Worm (Caenorhabditis elegans) whole organism, late embryonic: ENCODE measurements around the gene F11G11.5.
A peak's percentile ranks its signal among the peaks of the same experiment; 100 is the strongest.

ENCODE experiments used
- C08G9.2 ChIP-seq: sonication (generic microtip); optimal IDR thresholded peaks from 2 replicates; lab custom pipeline; 2016; ENCODE audit warnings: mild to moderate bottlenecking, missing genetic modification characterization, moderate library complexity, missing compliant biosample characterization
- C38D4.7 ChIP-seq: fragments of 200-800 bp; sonication (Bioruptor generic); optimal IDR thresholded peaks from 2 replicates; lab custom pipeline; 2018; ENCODE audit warnings: mild to moderate bottlenecking, missing genetic modification characterization, moderate library complexity, missing compliant biosample characterization
- K02D7.2 ChIP-seq: sonication (generic microtip); optimal IDR thresholded peaks from 2 replicates; lab custom pipeline; 2017; ENCODE audit warnings: mild to moderate bottlenecking, missing genetic modification characterization, missing compliant biosample characterization
- K09A11.1 ChIP-seq: sonication (generic microtip); optimal IDR thresholded peaks from 2 replicates; lab custom pipeline; 2017; ENCODE audit warnings: antibody characterized with exemption, mild to moderate bottlenecking, missing genetic modification characterization, missing compliant biosample characterization; ENCODE audit not compliant: insufficient read depth
- T23F11.4 ChIP-seq: fragments of 200-800 bp; sonication (Bioruptor generic); optimal IDR thresholded peaks from 2 replicates; lab custom pipeline; 2018; ENCODE audit warnings: mild to moderate bottlenecking, missing genetic modification characterization, missing compliant biosample characterization
- Y22D7AL.16 ChIP-seq: sonication (generic microtip); optimal IDR thresholded peaks from 2 replicates; lab custom pipeline; 2016; ENCODE audit warnings: missing genetic modification characterization, missing compliant biosample characterization
- ama-1 ChIP-seq: fragments of 150-350 bp; optimal IDR thresholded peaks from 2 replicates; lab custom pipeline; 2014
- ceh-18 ChIP-seq: sonication (generic microtip); optimal IDR thresholded peaks from 2 replicates; lab custom pipeline; 2016; ENCODE audit warnings: missing genetic modification characterization, missing compliant biosample characterization
- ceh-22 ChIP-seq: sonication (generic microtip); optimal IDR thresholded peaks from 2 replicates; lab custom pipeline; 2017; ENCODE audit warnings: missing biosample characterization, missing genetic modification characterization
- ceh-30 ChIP-seq: fragments of 150-350 bp; optimal IDR thresholded peaks from 2 replicates; lab custom pipeline; 2014; ENCODE audit warnings: missing biosample characterization, missing genetic modification characterization
- ceh-31 ChIP-seq: sonication (generic microtip); optimal IDR thresholded peaks from 2 replicates; lab custom pipeline; 2016; ENCODE audit warnings: missing genetic modification characterization, missing compliant biosample characterization
- ceh-48 ChIP-seq: sonication (generic microtip); optimal IDR thresholded peaks from 2 replicates; lab custom pipeline; 2016; ENCODE audit warnings: missing genetic modification characterization, inconsistent platforms, missing compliant biosample characterization
- ceh-6 ChIP-seq: fragments of 200-800 bp; sonication (Bioruptor generic); optimal IDR thresholded peaks from 2 replicates; lab custom pipeline; 2018; ENCODE audit warnings: mild to moderate bottlenecking, missing genetic modification characterization, missing compliant biosample characterization
- dve-1 ChIP-seq: sonication (generic microtip); optimal IDR thresholded peaks from 2 replicates; lab custom pipeline; 2017; ENCODE audit warnings: antibody characterized with exemption, mild to moderate bottlenecking, missing genetic modification characterization, missing compliant biosample characterization
- elt-4 ChIP-seq: sonication (generic microtip); optimal IDR thresholded peaks from 2 replicates; lab custom pipeline; 2016; ENCODE audit warnings: missing genetic modification characterization, missing compliant biosample characterization
- eyg-1 ChIP-seq: sonication (generic microtip); optimal IDR thresholded peaks from 2 replicates; lab custom pipeline; 2016; ENCODE audit warnings: missing genotype, missing genetic modification characterization, missing compliant biosample characterization
- hlh-15 ChIP-seq: sonication (generic microtip); optimal IDR thresholded peaks from 2 replicates; lab custom pipeline; 2016; ENCODE audit warnings: missing genetic modification characterization, missing compliant biosample characterization
- hlh-6 ChIP-seq: sonication (generic microtip); optimal IDR thresholded peaks from 2 replicates; lab custom pipeline; 2016; ENCODE audit warnings: missing genotype, missing genetic modification characterization, missing compliant biosample characterization
- hlh-8 ChIP-seq: sonication (generic microtip); optimal IDR thresholded peaks from 2 replicates; lab custom pipeline; 2016; ENCODE audit warnings: missing genotype, missing genetic modification characterization, missing compliant biosample characterization
- lin-11 ChIP-seq: fragments of 200-800 bp; sonication (Bioruptor generic); optimal IDR thresholded peaks from 2 replicates; lab custom pipeline; 2018; ENCODE audit warnings: mild to moderate bottlenecking, missing genetic modification characterization, missing compliant biosample characterization
- mec-3 ChIP-seq: sonication (generic microtip); optimal IDR thresholded peaks from 2 replicates; lab custom pipeline; 2016; ENCODE audit warnings: borderline replicate concordance, missing genetic modification characterization, missing compliant biosample characterization
- nhr-232 ChIP-seq: sonication (generic microtip); optimal IDR thresholded peaks from 2 replicates; lab custom pipeline; 2016; ENCODE audit warnings: missing genetic modification characterization, missing compliant biosample characterization
- npax-4 ChIP-seq: sonication (generic microtip); optimal IDR thresholded peaks from 2 replicates; lab custom pipeline; 2016; ENCODE audit warnings: missing genetic modification characterization, missing compliant biosample characterization
- pag-3 ChIP-seq: sonication (generic microtip); optimal IDR thresholded peaks from 2 replicates; lab custom pipeline; 2016; ENCODE audit warnings: missing compliant biosample characterization, missing genetic modification characterization, borderline replicate concordance
- pax-1 ChIP-seq: fragments of 150-350 bp; optimal IDR thresholded peaks from 2 replicates; lab custom pipeline; 2014; ENCODE audit warnings: missing biosample characterization, missing genetic modification characterization
- pha-2 ChIP-seq: sonication (generic microtip); optimal IDR thresholded peaks from 2 replicates; lab custom pipeline; 2017; ENCODE audit warnings: mild to moderate bottlenecking, missing genetic modification characterization, missing compliant biosample characterization
- pros-1 ChIP-seq: fragments of 150-350 bp; optimal IDR thresholded peaks from 2 replicates; lab custom pipeline; 2014; ENCODE audit warnings: missing biosample characterization, missing genetic modification reagents, missing genetic modification characterization
- tbx-2 ChIP-seq: sonication (generic microtip); optimal IDR thresholded peaks from 2 replicates; lab custom pipeline; 2016; ENCODE audit warnings: missing genetic modification characterization, missing compliant biosample characterization
- tbx-7 ChIP-seq: sonication (generic microtip); optimal IDR thresholded peaks from 2 replicates; lab custom pipeline; 2016; ENCODE audit warnings: missing genotype, missing genetic modification characterization, missing compliant biosample characterization
- ttx-3 ChIP-seq: sonication (generic microtip); optimal IDR thresholded peaks from 2 replicates; lab custom pipeline; 2016; ENCODE audit warnings: missing genetic modification reagents, missing genetic modification characterization, missing compliant biosample characterization
- unc-3 ChIP-seq, 2 experiments: fragments of 200-800 bp in 1 of 2; sonication (Bioruptor generic) in 1 of 2; sonication (generic microtip) in 1 of 2; conservative IDR thresholded peaks in 1 of 2; optimal IDR thresholded peaks in 1 of 2; 2 replicates each; pipeline versions ENCODE4 v1.3.6 to Lab custom; 2016 to 2022; ENCODE audit warnings: missing compliant biosample characterization in 2 of 2, missing genetic modification characterization in 2 of 2, missing genetic modification reagents in 1 of 2
- unc-55 ChIP-seq: sonication (generic microtip); optimal IDR thresholded peaks from 2 replicates; lab custom pipeline; 2017; ENCODE audit warnings: missing biosample characterization, missing genetic modification reagents, missing genetic modification characterization
- unc-86 ChIP-seq: sonication (generic microtip); optimal IDR thresholded peaks from 2 replicates; lab custom pipeline; 2016; ENCODE audit warnings: missing genetic modification characterization, missing compliant biosample characterization
- ztf-16 ChIP-seq: sonication (generic microtip); optimal IDR thresholded peaks from 2 replicates; lab custom pipeline; 2017; ENCODE audit warnings: missing genetic modification characterization, missing compliant biosample characterization

The F11G11.5 gene

DNA sequence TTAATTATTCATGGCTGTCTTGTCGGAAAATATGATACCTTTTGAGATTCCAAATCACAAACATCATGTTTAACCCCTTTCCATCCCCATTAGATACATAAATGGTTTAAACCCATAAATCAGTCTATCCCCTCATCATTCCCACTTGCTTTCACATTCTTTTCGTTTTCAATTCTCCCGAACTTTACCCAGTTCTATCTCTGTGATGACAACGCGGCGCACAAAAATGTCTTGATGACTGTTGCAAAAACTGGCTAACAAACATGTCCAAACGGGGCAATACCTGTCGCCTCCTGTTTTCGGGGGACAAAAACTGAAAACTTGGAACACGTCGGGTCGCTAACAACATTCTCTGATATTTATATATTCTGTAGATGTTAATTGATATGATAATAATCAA, 8.3 kb downstream of the F11G11.5 start:
- TF ChIP-seq tbx-2 (tag; lab: Kevin White, UChicago) (no peak), ama-1 (lab: Kevin White, UChicago) (no peak), lin-11 (no peak), unc-55 (no peak), ceh-22 (tag; lab: Kevin White, UChicago) (no peak), ttx-3 (no peak), dve-1 (tag; lab: Kevin White, UChicago) (no peak), K02D7.2 (no peak), elt-4 (tag; lab: Kevin White, UChicago) (no peak), hlh-15 (tag; lab: Kevin White, UChicago) (no peak)

DNA sequence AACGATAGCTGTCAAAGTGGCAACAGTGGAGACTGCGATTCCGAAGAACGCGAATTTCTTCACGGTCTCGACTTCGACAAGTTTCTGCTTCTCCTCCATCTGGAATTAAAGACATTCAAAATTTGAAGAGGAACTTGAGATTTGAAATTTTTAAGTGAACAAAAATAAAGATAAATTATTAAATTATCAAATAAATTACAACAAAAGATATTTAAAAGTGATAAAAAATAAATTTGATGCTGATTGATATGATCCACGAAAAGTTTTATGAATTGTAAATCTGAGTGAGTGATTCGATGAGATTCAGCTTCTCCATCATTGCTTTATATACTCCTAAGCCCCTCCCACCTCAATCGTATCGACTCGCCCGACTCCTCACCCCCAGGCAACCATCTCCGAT, 9.8 kb downstream of the F11G11.5 start, which contains the start of gene col-17:
Gene col-17 (minus strand): TSS at position 101 of the 400 bp plus-strand sequence.
- TF ChIP-seq C08G9.2 (tag; lab: Kevin White, UChicago) (no peak), npax-4 (tag; lab: Kevin White, UChicago) (no peak), hlh-8 (no peak), ceh-48 (tag; lab: Kevin White, UChicago) (no peak), nhr-232 (no peak), ceh-6 (GFP tag; lab: Kevin White, UChicago) (no peak), pros-1 (tag; lab: Kevin White, UChicago) (no peak), Y22D7AL.16 (tag; lab: Kevin White, UChicago) (no peak), mec-3 (tag; lab: Kevin White, UChicago) (no peak), tbx-7 (tag; lab: Kevin White, UChicago) (no peak), ceh-30 (tag; lab: Kevin White, UChicago) (no peak), K02D7.2 (no peak), ceh-31 (no peak)

DNA sequence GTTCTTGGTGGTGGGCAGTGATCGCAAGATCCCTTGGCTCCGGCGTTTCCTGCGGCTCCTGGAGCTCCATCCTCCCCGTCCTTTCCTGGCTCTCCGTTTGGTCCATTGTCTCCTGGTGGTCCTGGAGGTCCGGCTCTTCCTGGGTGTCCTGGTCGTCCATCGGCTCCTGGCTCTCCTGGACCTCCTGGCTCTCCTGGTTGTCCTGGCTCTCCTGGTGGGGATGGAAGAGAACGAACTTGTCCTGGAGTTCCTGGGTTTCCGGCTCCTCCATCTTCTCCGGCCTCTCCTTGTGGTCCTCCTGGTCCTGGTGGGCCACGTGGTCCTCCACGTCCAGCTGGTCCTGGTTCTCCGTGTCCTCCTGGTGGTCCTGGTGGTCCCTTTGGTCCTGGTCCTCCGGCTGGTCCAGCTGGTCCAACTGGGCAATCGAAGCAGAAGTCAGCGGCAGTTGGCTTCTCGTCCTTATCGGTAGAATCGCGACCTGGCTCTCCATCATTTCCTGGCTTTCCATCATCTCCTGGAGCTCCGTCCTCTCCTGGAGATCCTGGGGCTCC, 12.1 kb downstream of the F11G11.5 start:
- TF ChIP-seq hlh-6 (tag; lab: Kevin White, UChicago) (peak; percentile 9), npax-4 (tag; lab: Kevin White, UChicago) (no peak), hlh-8 (no peak), elt-4 (tag; lab: Kevin White, UChicago) (peak; percentile 86), ceh-31 (peak; percentile 18)

DNA sequence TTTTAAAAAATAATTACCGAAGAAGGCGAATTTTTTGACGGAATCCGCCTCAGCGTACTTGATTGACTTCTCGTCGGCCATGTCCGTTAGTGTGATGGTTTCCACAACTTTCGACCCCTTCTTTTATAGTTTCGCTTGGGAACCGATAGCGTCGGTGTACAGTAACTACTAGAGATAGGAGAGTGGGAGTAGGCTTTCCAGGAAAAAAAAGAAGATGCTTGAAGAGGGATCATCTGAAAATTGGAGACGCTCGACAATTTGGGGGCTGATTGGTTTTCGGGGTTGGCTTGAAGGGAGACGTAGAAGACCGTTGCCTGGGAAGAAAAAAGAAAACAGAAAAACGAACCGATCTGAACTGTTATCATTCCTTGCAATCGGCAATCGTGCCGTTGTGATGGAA, 13.0 kb downstream of the F11G11.5 start, which contains the start of gene col-20:
Gene col-20 (minus strand): TSS at position 101 of the 400 bp plus-strand sequence.
- no peak for TF ChIP-seq pag-3 (tag; lab: Kevin White, UChicago)
- TF ChIP-seq unc-3 (GFP tag; conservative IDR thresholded peaks at IDR 0.05; lab: Robert Waterston, UW): no peak
- no peak for TF ChIP-seq unc-3 (tag; optimal IDR thresholded peaks at IDR 0.05; lab: Kevin White, UChicago)
- no peak for TF ChIP-seq pax-1
- TF ChIP-seq ttx-3: no peak
- TF ChIP-seq ceh-18: no peak
- no peak for TF ChIP-seq unc-86 (tag; lab: Kevin White, UChicago)

DNA sequence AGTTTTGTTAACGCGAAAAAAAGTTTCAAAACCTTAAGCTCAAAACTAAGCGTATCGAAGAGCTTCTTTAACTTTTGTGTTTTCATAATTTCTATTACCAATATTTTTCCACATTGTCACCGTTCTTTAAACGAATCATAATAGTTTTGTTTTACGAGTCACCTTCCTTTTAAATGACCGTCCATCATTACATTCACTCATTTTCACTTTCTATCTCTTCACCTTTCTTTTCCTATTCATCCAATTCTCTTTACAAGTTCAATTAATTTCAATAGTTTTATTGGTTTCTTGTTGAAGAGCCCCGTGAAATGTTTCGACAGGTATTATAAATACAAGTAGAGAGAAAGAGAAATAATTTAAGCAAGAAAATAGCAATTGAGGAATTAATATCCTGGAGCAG, 14.1 kb downstream of the F11G11.5 start:
- TF ChIP-seq K09A11.1 (tag; lab: Kevin White, UChicago): no peak
- no peak for TF ChIP-seq lin-11
- no peak for TF ChIP-seq ztf-16 (tag; lab: Kevin White, UChicago)
- no peak for TF ChIP-seq C38D4.7 (GFP tag; lab: Kevin White, UChicago)
- no peak for TF ChIP-seq ceh-31
- TF ChIP-seq T23F11.4 (GFP tag; lab: Kevin White, UChicago): no peak
- no peak for TF ChIP-seq tbx-2 (tag; lab: Kevin White, UChicago)
- no peak for TF ChIP-seq eyg-1 (tag; lab: Kevin White, UChicago)
- TF ChIP-seq pha-2 (tag; lab: Kevin White, UChicago): no peak
